Fruit fly (Drosophila melanogaster) whole organism, embryonic: ENCODE results near the gene CG14913.

Experiments
- Aef1 ChIP-seq: fragments of 200-800 bp; sonication (Bioruptor generic); IDR thresholded peaks from 3 replicates; pipeline ENCODE4 v1.3.6; 2022; ENCODE audit warnings: missing biosample characterization, missing genetic modification characterization
- CG10321 ChIP-seq: fragments of 200-800 bp; sonication (Bioruptor generic); IDR thresholded peaks from 2 replicates; pipeline ENCODE4 v1.3.6; 2022; ENCODE audit warnings: missing biosample characterization, missing genetic modification characterization
- CG10565 ChIP-seq: fragments of 200-800 bp; sonication (Bioruptor generic); optimal IDR thresholded peaks from 3 replicates; lab custom pipeline; 2016; ENCODE audit warnings: missing biosample characterization, mild to moderate bottlenecking, missing genetic modification characterization
- CG11560 ChIP-seq: fragments of 200-800 bp; sonication (Bioruptor generic); IDR thresholded peaks from 3 replicates; pipeline ENCODE4 v1.3.6; 2022; ENCODE audit warnings: missing biosample characterization, missing genetic modification characterization
- CG13123 ChIP-seq: fragments of 200-800 bp; sonication (Bioruptor generic); optimal IDR thresholded peaks from 2 replicates; lab custom pipeline; 2016; ENCODE audit warnings: missing biosample characterization, missing genetic modification characterization
- CG13424 ChIP-seq: fragments of 200-800 bp; sonication (Bioruptor generic); optimal IDR thresholded peaks from 2 replicates; lab custom pipeline; 2019; ENCODE audit warnings: missing biosample characterization, mild to moderate bottlenecking, missing genetic modification characterization, moderate library complexity
- CG13775 ChIP-seq: fragments of 200-800 bp; sonication (Bioruptor generic); optimal IDR thresholded peaks from 3 replicates; lab custom pipeline; 2017; ENCODE audit warnings: missing biosample characterization, mild to moderate bottlenecking, missing genetic modification characterization
- CG1602 ChIP-seq: fragments of 200-800 bp; sonication (Bioruptor generic); optimal IDR thresholded peaks from 3 replicates; lab custom pipeline; 2016; ENCODE audit warnings: missing biosample characterization, missing genetic modification characterization
- CG18011 ChIP-seq: fragments of 200-800 bp; sonication (Bioruptor generic); optimal IDR thresholded peaks from 2 replicates; lab custom pipeline; 2017; ENCODE audit warnings: missing biosample characterization, missing genetic modification characterization, mild to moderate bottlenecking, moderate library complexity, missing genotype
- CG34224 ChIP-seq: fragments of 200-800 bp; sonication (Bioruptor generic); IDR thresholded peaks from 3 replicates; pipeline ENCODE4 v1.3.6; 2022; ENCODE audit warnings: missing biosample characterization, missing genetic modification characterization; ENCODE audit not compliant: partially characterized antibody
- CG4424 ChIP-seq: fragments of 200-800 bp; sonication (Bioruptor generic); optimal IDR thresholded peaks from 3 replicates; lab custom pipeline; 2016; ENCODE audit warnings: missing biosample characterization, missing genetic modification characterization
- CG5953 ChIP-seq: fragments of 200-800 bp; sonication (Bioruptor generic); IDR thresholded peaks from 2 replicates; pipeline ENCODE4 v1.3.6; 2022; ENCODE audit warnings: missing biosample characterization, missing genetic modification characterization
- CG8388 ChIP-seq: fragments of 200-800 bp; sonication (Bioruptor generic); optimal IDR thresholded peaks from 2 replicates; lab custom pipeline; 2019; ENCODE audit warnings: missing biosample characterization, mild to moderate bottlenecking, missing genetic modification characterization, moderate library complexity
- CG8478 ChIP-seq: fragments of >200 bp; optimal IDR thresholded peaks from 2 replicates; lab custom pipeline; 2018
- CG8924 ChIP-seq: fragments of 200-800 bp; optimal IDR thresholded peaks from 3 replicates; lab custom pipeline; 2019; ENCODE audit warnings: missing biosample characterization, mild to moderate bottlenecking, missing genetic modification characterization, moderate library complexity
- CG9817 ChIP-seq: fragments of 200-800 bp; sonication (Bioruptor generic); optimal IDR thresholded peaks from 2 replicates; lab custom pipeline; 2018; ENCODE audit warnings: missing biosample characterization, mild to moderate bottlenecking, missing genetic modification characterization, moderate library complexity
- CoRest ChIP-seq: fragments of 200-800 bp; sonication (Bioruptor generic); optimal IDR thresholded peaks from 3 replicates; lab custom pipeline; 2018; ENCODE audit warnings: missing biosample characterization, mild to moderate bottlenecking, missing genetic modification characterization, moderate library complexity
- Dll ChIP-seq: fragments of 200-800 bp; sonication (Bioruptor generic); IDR thresholded peaks from 4 replicates; pipeline ENCODE4 v1.3.6; 2022; ENCODE audit warnings: missing biosample characterization, missing genetic modification characterization; ENCODE audit not compliant: partially characterized antibody
- E2f1 ChIP-seq: fragments of 200-800 bp; sonication (Bioruptor generic); IDR thresholded peaks from 2 replicates; pipeline ENCODE4 v1.3.6; 2022; ENCODE audit warnings: missing biosample characterization, missing genetic modification characterization
- Ets65A ChIP-seq: fragments of 200-800 bp; sonication (Bioruptor generic); peaks from one replicate; lab custom pipeline; 2016; ENCODE audit warnings: missing biosample characterization, missing genetic modification characterization
- H2.0 ChIP-seq: fragments of 200-800 bp; sonication (Bioruptor generic); IDR thresholded peaks from 2 replicates; pipeline ENCODE4 v1.3.6; 2022; ENCODE audit warnings: missing biosample characterization, missing genetic modification characterization
- NC2α ChIP-seq: fragments of 200-800 bp; sonication (Bioruptor generic); optimal IDR thresholded peaks from 2 replicates; lab custom pipeline; 2016; ENCODE audit warnings: missing biosample characterization, missing genetic modification characterization
- NfI ChIP-seq: fragments of 200-800 bp; sonication (Bioruptor generic); optimal IDR thresholded peaks from 3 replicates; lab custom pipeline; 2018; ENCODE audit warnings: missing biosample characterization, mild to moderate bottlenecking, missing genetic modification characterization, moderate library complexity
- Optix ChIP-seq: fragments of 200-800 bp; sonication (Bioruptor generic); IDR thresholded peaks from 3 replicates; pipeline ENCODE4 v1.3.6; 2022; ENCODE audit warnings: missing biosample characterization, missing genetic modification characterization
- PHDP ChIP-seq: fragments of 200-800 bp; sonication (Bioruptor generic); optimal IDR thresholded peaks from 3 replicates; lab custom pipeline; 2018; ENCODE audit warnings: missing biosample characterization, mild to moderate bottlenecking, missing genetic modification characterization, moderate library complexity
- Six4 ChIP-seq: fragments of 200-800 bp; sonication (Bioruptor generic); optimal IDR thresholded peaks from 2 replicates; lab custom pipeline; 2016; ENCODE audit warnings: missing biosample characterization, missing genetic modification characterization
- Trl ChIP-seq, 3 experiments: fragments of >200 bp in 2 of 3; fragments of 200-800 bp in 1 of 3; sonication (Bioruptor generic) in 1 of 3; optimal IDR thresholded peaks; 2 replicates in 1 of 3; 3 replicates in 2 of 3; lab custom pipeline; 2016 to 2017; ENCODE audit warnings: missing biosample characterization in 1 of 3, missing genetic modification characterization in 1 of 3
- Xbp1 ChIP-seq: fragments of 200-800 bp; sonication (Bioruptor generic); optimal IDR thresholded peaks from 3 replicates; lab custom pipeline; 2016; ENCODE audit warnings: missing biosample characterization, mild to moderate bottlenecking, missing genetic modification characterization
- ara ChIP-seq: fragments of 200-800 bp; sonication (Bioruptor generic); IDR thresholded peaks from 2 replicates; pipeline ENCODE4 v1.3.6; 2022; ENCODE audit warnings: missing biosample characterization, missing genetic modification characterization
- btn ChIP-seq: fragments of 200-800 bp; sonication (Bioruptor generic); optimal IDR thresholded peaks from 2 replicates; lab custom pipeline; 2016; ENCODE audit warnings: missing biosample characterization, missing genetic modification characterization
- ci ChIP-seq: fragments of 200-800 bp; sonication (Bioruptor generic); IDR thresholded peaks from 3 replicates; pipeline ENCODE4 v1.3.6; 2022; ENCODE audit warnings: missing biosample characterization, missing genetic modification characterization
- croc ChIP-seq: fragments of 200-800 bp; sonication (Bioruptor generic); conservative IDR thresholded peaks from 3 replicates; pipeline ENCODE4 v1.3.6; 2022; ENCODE audit warnings: missing biosample characterization, missing genetic modification characterization
- dimm ChIP-seq: fragments of 200-800 bp; sonication (Bioruptor generic); IDR thresholded peaks from 2 replicates; pipeline ENCODE4 v1.3.6; 2022; ENCODE audit warnings: missing biosample characterization, missing genetic modification characterization
- disco-r ChIP-seq: fragments of 200-800 bp; sonication (Bioruptor generic); optimal IDR thresholded peaks from 2 replicates; lab custom pipeline; 2016; ENCODE audit warnings: missing biosample characterization, missing genetic modification characterization
- dmrt11E ChIP-seq: fragments of 200-800 bp; sonication (Bioruptor generic); optimal IDR thresholded peaks from 3 replicates; lab custom pipeline; 2018; ENCODE audit warnings: missing biosample characterization, mild to moderate bottlenecking, missing genetic modification characterization, moderate library complexity
- gsb-n ChIP-seq: fragments of 200-800 bp; sonication (Bioruptor generic); optimal IDR thresholded peaks from 3 replicates; lab custom pipeline; 2018; ENCODE audit warnings: missing biosample characterization, mild to moderate bottlenecking, missing genetic modification characterization
- inv ChIP-seq: fragments of 200-800 bp; sonication (Bioruptor generic); IDR thresholded peaks from 2 replicates; pipeline ENCODE4 v1.3.6; 2022; ENCODE audit warnings: missing biosample characterization, missing genetic modification characterization; ENCODE audit not compliant: partially characterized antibody
- lola ChIP-seq, 3 experiments: fragments of >200 bp in 2 of 3; fragments of 200-800 bp in 1 of 3; sonication (Bioruptor generic) in 1 of 3; optimal IDR thresholded peaks; 2 replicates each; lab custom pipeline; 2017 to 2019; ENCODE audit warnings: missing biosample characterization in 3 of 3, missing genetic modification characterization in 3 of 3, mild to moderate bottlenecking in 1 of 3, moderate library complexity in 1 of 3
- nerfin-2 ChIP-seq: fragments of 200-800 bp; sonication (Bioruptor generic); IDR thresholded peaks from 2 replicates; pipeline ENCODE4 v1.3.6; 2022; ENCODE audit warnings: missing biosample characterization, missing genetic modification characterization; ENCODE audit not compliant: partially characterized antibody
- org-1 ChIP-seq: fragments of 200-800 bp; sonication (Bioruptor generic); optimal IDR thresholded peaks from 2 replicates; lab custom pipeline; 2017; ENCODE audit warnings: missing biosample characterization, missing genetic modification characterization
- pb ChIP-seq: fragments of 200-800 bp; sonication (Bioruptor generic); optimal IDR thresholded peaks from 3 replicates; lab custom pipeline; 2016; ENCODE audit warnings: missing biosample characterization, missing genetic modification characterization
- pfk ChIP-seq: fragments of 200-800 bp; sonication (Bioruptor generic); optimal IDR thresholded peaks from 2 replicates; lab custom pipeline; 2018; ENCODE audit warnings: missing biosample characterization, mild to moderate bottlenecking, missing genetic modification characterization, moderate library complexity
- pum ChIP-seq: fragments of 200-800 bp; sonication (Bioruptor generic); optimal IDR thresholded peaks from 2 replicates; lab custom pipeline; 2016; ENCODE audit warnings: missing biosample characterization, missing genetic modification characterization
- row ChIP-seq: fragments of 200-800 bp; sonication (Bioruptor generic); IDR thresholded peaks from 3 replicates; pipeline ENCODE4 v1.3.6; 2022; ENCODE audit warnings: missing biosample characterization, missing genetic modification characterization
- tll ChIP-seq, 2 experiments: fragments of 200-800 bp in 1 of 2; fragments of >200 bp in 1 of 2; sonication (Bioruptor generic) in 1 of 2; optimal IDR thresholded peaks; 2 replicates each; lab custom pipeline; 2017 to 2019; ENCODE audit warnings: missing biosample characterization in 2 of 2, missing genetic modification characterization in 2 of 2, mild to moderate bottlenecking in 1 of 2, moderate library complexity in 1 of 2
- tna ChIP-seq: fragments of 200-800 bp; sonication (Bioruptor generic); IDR thresholded peaks from 2 replicates; pipeline ENCODE4 v1.3.6; 2022; ENCODE audit warnings: missing biosample characterization, missing genetic modification characterization; ENCODE audit not compliant: partially characterized antibody
- tx ChIP-seq: fragments of 200-800 bp; sonication (Bioruptor generic); optimal IDR thresholded peaks from 2 replicates; lab custom pipeline; 2016; ENCODE audit warnings: missing biosample characterization, missing genetic modification characterization
- vvl ChIP-seq: fragments of 200-800 bp; sonication (Bioruptor generic); IDR thresholded peaks from 2 replicates; pipeline ENCODE4 v1.3.6; 2022; ENCODE audit warnings: missing biosample characterization, missing genetic modification characterization
- wor ChIP-seq: fragments of 200-800 bp; sonication (Bioruptor generic); IDR thresholded peaks from 2 replicates; pipeline ENCODE4 v1.3.6; 2022; ENCODE audit warnings: missing biosample characterization, missing genetic modification characterization

The CG14913 gene

DNA sequence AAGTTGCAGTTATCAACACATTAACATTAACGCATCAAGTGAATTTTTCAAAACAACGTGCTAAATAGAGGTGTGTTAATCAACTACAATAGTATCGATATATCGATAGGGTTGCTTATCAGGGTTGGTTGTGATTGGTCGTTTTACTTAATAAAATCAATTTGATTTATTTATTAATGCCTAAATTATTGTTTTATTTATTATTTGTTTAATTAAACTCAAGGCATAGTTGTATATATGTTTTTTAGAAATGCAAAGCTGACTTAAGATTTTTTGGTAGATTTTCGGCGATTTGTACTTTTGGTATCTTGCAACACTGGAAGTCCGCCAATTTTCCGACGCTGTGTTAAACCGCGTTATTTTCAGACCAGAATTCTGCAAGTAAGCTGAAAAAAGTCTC is 5.8 kb upstream of the CG14913 start, which contains the start of the genes Art8 and dUTPase (continued):
- TF ChIP-seq CG9817 (tag; lab: Kevin White, UChicago) (peak; percentile 71), btn (GFP tag; lab: Kevin White, UChicago) (no peak), H2.0 (GFP tag; lab: Robert Waterston, UW) (peak; percentile 53), CG13123 (GFP tag; lab: Kevin White, UChicago) (peak; percentile 78), pum (GFP tag; lab: Kevin White, UChicago) (peak; percentile 3), E2f1 (peak; percentile 42; the same call in 1 of the 2 replicates), ci (GFP tag; lab: Robert Waterston, UW) (peak; percentile 73; the same call in 2 of the 3 replicates), CG13775 (GFP tag; lab: Kevin White, UChicago) (peak; percentile 79), dimm (GFP tag; lab: Robert Waterston, UW) (no peak), CoRest (peak; percentile 82), CG8478 (lab: Kevin White, UChicago) (no peak), pb (no peak), lola (GFP tag; optimal IDR thresholded peaks at IDR 0.05; lab: Kevin White, UChicago) (peak in 1 of 3 experiments; percentile 78), inv (peak; percentile 77), croc (GFP tag; lab: Robert Waterston, UW) (peak; percentile 43; the same call in 2 of the 3 replicates), org-1 (no peak), tna (GFP tag; lab: Robert Waterston, UW) (peak; percentile 48; the same call in 1 of the 2 replicates), CG10321 (GFP tag; lab: Robert Waterston, UW) (0 out of 2 replicates have a peak, but pooled peaks have one; percentile 22), PHDP (tag; lab: Kevin White, UChicago) (peak; percentile 78), vvl (GFP tag; lab: Robert Waterston, UW) (peak; percentile 76), Six4 (GFP tag; lab: Kevin White, UChicago) (peak; percentile 75), Ets65A (GFP tag; lab: Kevin White, UChicago) (peak; percentile 94), CG10565 (no peak), NfI (GFP tag; lab: Kevin White, UChicago) (peak; percentile 56)

DNA sequence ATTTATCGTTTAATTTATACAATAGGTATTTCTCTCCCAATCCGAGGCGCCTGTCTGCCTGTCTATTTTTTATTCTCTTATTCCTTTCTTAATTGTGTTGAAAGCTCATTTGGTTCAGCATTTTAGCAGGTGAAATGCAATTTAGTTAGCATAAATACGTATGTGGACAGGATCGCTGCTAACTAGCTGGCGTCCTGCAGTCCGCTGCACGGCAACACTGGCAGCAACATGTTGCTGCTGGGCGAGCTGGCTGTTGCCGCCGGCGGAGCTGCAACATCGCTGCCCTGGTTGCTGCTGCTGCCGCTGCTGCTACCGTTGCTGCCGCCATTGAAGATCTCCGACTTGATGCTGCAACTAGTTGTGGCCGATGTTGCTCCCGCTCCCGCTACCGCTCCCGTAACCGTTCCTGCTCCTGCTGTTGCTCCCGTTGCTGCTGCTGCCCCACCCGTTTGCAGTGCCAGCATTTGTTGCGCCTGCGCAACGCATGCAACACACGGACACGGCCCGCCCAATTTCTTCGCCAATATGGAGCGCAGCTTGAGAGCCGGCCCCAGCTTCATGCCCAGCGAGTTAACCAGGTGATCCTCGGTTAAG is 2.7 kb upstream of the CG14913 start:
- TF ChIP-seq Trl (optimal IDR thresholded peaks at IDR 0.05; lab: Kevin White, UChicago) (no peak), Trl (GFP tag; optimal IDR thresholded peaks at IDR 0.05; lab: Kevin White, UChicago) (no peak), CG34224 (GFP tag; lab: Robert Waterston, UW) (0 out of 3 replicates have a peak, but pooled peaks have one; percentile 14), CG5953 (GFP tag; lab: Robert Waterston, UW) (no peak), CG18011 (GFP tag; lab: Kevin White, UChicago) (no peak), pfk (GFP tag; lab: Kevin White, UChicago) (no peak), CG4424 (GFP tag; lab: Kevin White, UChicago) (peak; percentile 96), dmrt11E (tag; lab: Kevin White, UChicago) (no peak), Optix (GFP tag; lab: Robert Waterston, UW) (no peak), inv (no peak), gsb-n (tag; lab: Kevin White, UChicago) (no peak), CG11560 (tag; lab: Robert Waterston, UW) (no peak), CG13424 (tag; lab: Kevin White, UChicago) (no peak), Xbp1 (GFP tag; lab: Kevin White, UChicago) (no peak), tx (GFP tag; lab: Kevin White, UChicago) (no peak), NC2α (GFP tag; lab: Kevin White, UChicago) (no peak), tll (GFP tag; optimal IDR thresholded peaks at IDR 0.05; lab: Kevin White, UChicago) (no peak), Ets65A (GFP tag; lab: Kevin White, UChicago) (peak; percentile 86), CG8388 (GFP tag; lab: Kevin White, UChicago) (no peak), row (GFP tag; lab: Robert Waterston, UW) (no peak), CG8924 (tag; lab: Kevin White, UChicago) (no peak), ara (0 out of 2 replicates have a peak, but pooled peaks have one; percentile 20), Aef1 (GFP tag; lab: Robert Waterston, UW) (no peak), disco-r (GFP tag; lab: Kevin White, UChicago) (no peak), nerfin-2 (GFP tag; lab: Robert Waterston, UW) (no peak), wor (GFP tag; lab: Robert Waterston, UW) (no peak), CG1602 (GFP tag; lab: Kevin White, UChicago) (no peak), Dll (GFP tag; lab: Robert Waterston, UW) (0 out of 4 replicates have a peak, but pooled peaks have one; percentile 22)
